Fruit fly (Drosophila melanogaster) S2 (cell line): ENCODE results near the gene Z600.

Source experiments
- CG8478 ChIP-seq: fragments of >200 bp; optimal IDR thresholded peaks from 2 replicates; lab custom pipeline; 2018
- CTCF ChIP-seq, 2 experiments: fragments of >200 bp; optimal IDR thresholded peaks; 2 replicates each; lab custom pipeline; 2018

DNA sequence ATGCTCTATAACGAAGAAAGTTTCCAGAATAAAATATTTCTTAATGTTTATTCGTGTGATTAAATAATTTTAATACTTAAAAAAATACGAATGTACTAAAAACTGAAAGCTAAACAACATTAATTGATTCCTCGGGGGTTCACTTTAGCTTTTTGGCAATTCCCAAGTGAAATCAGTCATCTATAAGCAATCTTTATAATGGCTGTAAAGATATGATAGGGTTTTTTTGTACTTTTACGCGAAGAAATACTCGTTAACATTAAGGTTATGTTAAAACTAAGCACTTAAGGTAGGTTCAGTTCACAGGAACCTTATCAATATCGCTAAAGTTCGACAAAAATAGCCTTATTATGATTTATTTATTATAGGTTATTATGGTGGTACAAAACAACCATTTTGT lies 11.1 kb downstream of the Z600 start:
- TF ChIP-seq CTCF (optimal IDR thresholded peaks at IDR 0.05; lab: Kevin White, UChicago), result no peak
- TF ChIP-seq CG8478 (lab: Kevin White, UChicago), result no peak
